Fruit fly (Drosophila melanogaster): ENCODE data around the gene P5CDh1.

DNA sequence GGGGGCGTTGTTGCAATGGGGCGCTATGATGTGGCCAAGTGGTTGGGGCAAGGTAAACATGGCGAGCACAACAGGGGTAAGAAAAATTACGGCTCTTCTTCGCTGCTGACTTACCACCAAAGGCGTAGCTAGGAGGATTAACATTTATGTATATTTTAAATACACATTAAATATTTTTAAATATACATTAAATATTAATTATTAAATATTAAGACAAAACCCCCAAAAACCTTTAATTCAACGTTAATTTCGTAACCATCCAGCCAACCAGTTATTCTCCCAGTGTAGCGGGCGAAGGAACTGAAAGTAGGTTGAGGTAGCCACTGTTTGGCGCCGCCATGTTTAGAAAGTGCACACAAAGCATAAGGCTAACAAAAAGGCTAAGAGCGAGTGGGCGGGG, 5.4 kb upstream of the P5CDh1 start:
- no peak for TF ChIP-seq Sin3A (optimal IDR thresholded peaks at IDR 0.05)
- no peak for TF ChIP-seq insv (optimal IDR thresholded peaks at IDR 0.05)

Measured in Kc167 (cell line).